Fruit fly (Drosophila melanogaster) whole organism, wandering third instar larva: Measurements from ENCODE around the gene CG13675.

ENCODE experiments used
- Dfd ChIP-seq: fragments of >200 bp; optimal IDR thresholded peaks from 2 replicates; lab custom pipeline; 2017; ENCODE audit warnings: missing biosample characterization, missing genetic modification characterization
- br ChIP-seq: fragments of 200-800 bp; sonication (Bioruptor generic); optimal IDR thresholded peaks from 2 replicates; lab custom pipeline; 2016; ENCODE audit warnings: missing biosample characterization, missing genetic modification characterization
- lola ChIP-seq: fragments of >200 bp; optimal IDR thresholded peaks from 2 replicates; lab custom pipeline; 2017; ENCODE audit warnings: missing biosample characterization, missing genetic modification characterization
- psq ChIP-seq: fragments of 200-800 bp; sonication (Bioruptor generic); optimal IDR thresholded peaks from 3 replicates; lab custom pipeline; 2017; ENCODE audit warnings: missing biosample characterization, mild to moderate bottlenecking, missing genetic modification characterization, moderate library complexity
- usp ChIP-seq: fragments of >200 bp; optimal IDR thresholded peaks from 2 replicates; lab custom pipeline; 2017; ENCODE audit warnings: missing biosample characterization, missing genetic modification characterization

DNA sequence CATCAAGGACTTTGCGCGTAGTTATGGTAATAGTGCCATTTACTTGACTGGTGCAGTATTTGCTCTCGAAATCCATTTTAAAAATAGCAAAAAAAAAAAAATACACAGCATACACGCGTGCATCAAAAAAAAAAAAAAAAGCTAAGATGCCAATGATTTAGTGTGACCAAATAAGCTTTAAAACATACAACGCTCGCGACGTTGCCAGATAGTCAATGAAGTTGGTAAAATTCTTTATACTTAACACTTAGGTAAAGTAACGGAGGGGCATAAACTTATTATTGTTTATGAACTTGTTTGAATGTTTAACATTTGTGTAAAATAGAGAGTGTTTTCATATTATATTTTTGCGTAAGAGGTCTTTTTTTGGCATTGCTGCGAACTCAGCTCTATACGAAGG, 45.3 kb upstream of the CG13675 start, which contains the start of gene tut:
- no peak for TF ChIP-seq psq (GFP tag; lab: Kevin White, UChicago)
- no peak for TF ChIP-seq br (GFP tag; lab: Kevin White, UChicago)
- TF ChIP-seq usp (GFP tag; lab: Kevin White, UChicago): no peak
- no peak for TF ChIP-seq Dfd
- no peak for TF ChIP-seq lola (GFP tag; lab: Kevin White, UChicago)
